Worm (Caenorhabditis elegans) whole organism, L3 larva: ENCODE data around the gene atg-16.1.

ENCODE experiments used
- ceh-16 ChIP-seq: sonication (generic microtip); optimal IDR thresholded peaks from 2 replicates; lab custom pipeline; 2017; ENCODE audit warnings: missing biosample characterization, missing genetic modification characterization
- ceh-28 ChIP-seq: fragments of 150-350 bp; optimal IDR thresholded peaks from 2 replicates; lab custom pipeline; 2014; ENCODE audit warnings: missing biosample characterization, missing genetic modification reagents, missing genetic modification characterization
- ceh-82 ChIP-seq: fragments of 150-350 bp; optimal IDR thresholded peaks from 2 replicates; lab custom pipeline; 2014; ENCODE audit warnings: missing biosample characterization, missing genetic modification characterization
- ceh-9 ChIP-seq: sonication (generic microtip); optimal IDR thresholded peaks from 2 replicates; lab custom pipeline; 2018; ENCODE audit warnings: missing biosample characterization, missing genetic modification characterization
- daf-12 ChIP-seq: fragments of 150-350 bp; optimal IDR thresholded peaks from 2 replicates; lab custom pipeline; 2014; ENCODE audit warnings: missing biosample characterization, missing genetic modification reagents, missing genetic modification characterization
- egl-27 ChIP-seq: sonication (generic microtip); optimal IDR thresholded peaks from 4 replicates; lab custom pipeline; 2017; ENCODE audit warnings: missing biosample characterization, missing genetic modification reagents, missing genetic modification characterization
- elt-1 ChIP-seq: fragments of 150-350 bp; optimal IDR thresholded peaks from 2 replicates; lab custom pipeline; 2014; ENCODE audit warnings: missing biosample characterization, missing genetic modification characterization
- elt-3 ChIP-seq, 3 experiments: fragments of 150-350 bp in 1 of 3; sonication (generic microtip) in 2 of 3; optimal IDR thresholded peaks; 2 replicates in 2 of 3; 4 replicates in 1 of 3; lab custom pipeline; 2014 to 2017; ENCODE audit warnings: missing biosample characterization in 3 of 3, missing genetic modification characterization in 3 of 3
- eor-1 ChIP-seq, 2 experiments: fragments of 150-350 bp; optimal IDR thresholded peaks; 2 replicates each; lab custom pipeline; 2014 to 2018; ENCODE audit warnings: missing biosample characterization in 2 of 2, missing genetic modification characterization in 2 of 2
- fkh-10 ChIP-seq: sonication (generic microtip); optimal IDR thresholded peaks from 2 replicates; lab custom pipeline; 2017; ENCODE audit warnings: missing biosample characterization, missing genetic modification reagents, missing genetic modification characterization
- jun-1 ChIP-seq: fragments of 150-350 bp; optimal IDR thresholded peaks from 2 replicates; lab custom pipeline; 2014; ENCODE audit warnings: missing biosample characterization, missing genetic modification reagents, missing genetic modification characterization
- lin-15B ChIP-seq: fragments of 150-350 bp; optimal IDR thresholded peaks from 2 replicates; lab custom pipeline; 2014; ENCODE audit warnings: missing biosample characterization, missing genetic modification characterization
- lin-39 ChIP-seq: fragments of 150-350 bp; optimal IDR thresholded peaks from 2 replicates; lab custom pipeline; 2018; ENCODE audit warnings: missing biosample characterization, missing genetic modification reagents, missing genetic modification characterization
- mdl-1 ChIP-seq: fragments of 150-350 bp; optimal IDR thresholded peaks from 2 replicates; lab custom pipeline; 2014; ENCODE audit warnings: missing biosample characterization, missing genetic modification characterization
- nfya-1 ChIP-seq: sonication (generic microtip); optimal IDR thresholded peaks from 2 replicates; lab custom pipeline; 2017; ENCODE audit warnings: missing genetic modification characterization, mild to moderate bottlenecking, missing compliant biosample characterization, antibody characterized with exemption, moderate library complexity; ENCODE audit not compliant: insufficient read depth
- nhr-11 ChIP-seq: fragments of 150-350 bp; optimal IDR thresholded peaks from 2 replicates; lab custom pipeline; 2014; ENCODE audit warnings: missing biosample characterization, missing genetic modification characterization
- nhr-237 ChIP-seq: fragments of 150-350 bp; optimal IDR thresholded peaks from 2 replicates; lab custom pipeline; 2014; ENCODE audit warnings: missing biosample characterization, missing genetic modification characterization
- nhr-28 ChIP-seq: fragments of 150-350 bp; optimal IDR thresholded peaks from 2 replicates; lab custom pipeline; 2014; ENCODE audit warnings: missing biosample characterization, missing genetic modification characterization
- nhr-67 ChIP-seq: fragments of 150-350 bp; optimal IDR thresholded peaks from 2 replicates; lab custom pipeline; 2014; ENCODE audit warnings: missing biosample characterization, missing genetic modification characterization
- nhr-76 ChIP-seq: fragments of 150-350 bp; sonication (generic microtip); optimal IDR thresholded peaks from 5 replicates; lab custom pipeline; 2014; ENCODE audit warnings: missing biosample characterization, missing genetic modification characterization
- nhr-77 ChIP-seq: fragments of 150-350 bp; optimal IDR thresholded peaks from 2 replicates; lab custom pipeline; 2014; ENCODE audit warnings: missing biosample characterization, missing genetic modification characterization
- pha-4 ChIP-seq: fragments of 150-350 bp; optimal IDR thresholded peaks from 2 replicates; lab custom pipeline; 2014; ENCODE audit warnings: missing biosample characterization, missing genetic modification reagents, missing genetic modification characterization
- sea-2 ChIP-seq: fragments of 150-350 bp; sonication (generic microtip); optimal IDR thresholded peaks from 4 replicates; lab custom pipeline; 2014; ENCODE audit warnings: missing biosample characterization, missing genetic modification reagents, missing genetic modification characterization
- skn-1 ChIP-seq: fragments of 150-350 bp; optimal IDR thresholded peaks from 2 replicates; lab custom pipeline; 2014; ENCODE audit warnings: missing biosample characterization, missing genetic modification characterization
- unc-62 ChIP-seq: fragments of 150-350 bp; sonication (generic microtip); optimal IDR thresholded peaks from 4 replicates; lab custom pipeline; 2014; ENCODE audit warnings: missing biosample characterization, missing genetic modification reagents, missing genetic modification characterization
- ztf-11 ChIP-seq: fragments of 150-350 bp; optimal IDR thresholded peaks from 2 replicates; lab custom pipeline; 2014; ENCODE audit warnings: missing biosample characterization, missing genetic modification characterization

atg-16.1 gene

ce11 chrX:4415289-4415688, 47.0 kb downstream of the atg-16.1 start:
- TF ChIP-seq lin-15B (tag; lab: Kevin White, UChicago) (no peak), fkh-10 (GFP tag; lab: Kevin White, UChicago) (peak; percentile 50)

- no peak for TF ChIP-seq skn-1 (tag; lab: Kevin White, UChicago)
- no peak for TF ChIP-seq ceh-9
- TF ChIP-seq eor-1 (tag; optimal IDR thresholded peaks at IDR 0.05; lab: Kevin White, UChicago): no peak
- TF ChIP-seq lin-39 (tag; lab: Kevin White, UChicago): no peak
- TF ChIP-seq nhr-28 (tag; lab: Kevin White, UChicago): no peak
- TF ChIP-seq ceh-82 (tag; lab: Kevin White, UChicago): no peak
- TF ChIP-seq ceh-28 (tag; lab: Kevin White, UChicago): no peak
- no peak for TF ChIP-seq jun-1 (tag; lab: Kevin White, UChicago)
- TF ChIP-seq unc-62 (GFP tag; lab: Kevin White, UChicago): no peak
- TF ChIP-seq nhr-67 (tag; lab: Kevin White, UChicago): no peak
- no peak for TF ChIP-seq nhr-237 (tag; lab: Kevin White, UChicago)
- TF ChIP-seq elt-3 (tag; optimal IDR thresholded peaks at IDR 0.05; lab: Kevin White, UChicago): no peak
- TF ChIP-seq elt-1 (tag; lab: Kevin White, UChicago): no peak
- TF ChIP-seq nhr-77: no peak
These were observed 49.1 kb downstream of the atg-16.1 start for ce11 chrX:4413206-4413605.

DNA sequence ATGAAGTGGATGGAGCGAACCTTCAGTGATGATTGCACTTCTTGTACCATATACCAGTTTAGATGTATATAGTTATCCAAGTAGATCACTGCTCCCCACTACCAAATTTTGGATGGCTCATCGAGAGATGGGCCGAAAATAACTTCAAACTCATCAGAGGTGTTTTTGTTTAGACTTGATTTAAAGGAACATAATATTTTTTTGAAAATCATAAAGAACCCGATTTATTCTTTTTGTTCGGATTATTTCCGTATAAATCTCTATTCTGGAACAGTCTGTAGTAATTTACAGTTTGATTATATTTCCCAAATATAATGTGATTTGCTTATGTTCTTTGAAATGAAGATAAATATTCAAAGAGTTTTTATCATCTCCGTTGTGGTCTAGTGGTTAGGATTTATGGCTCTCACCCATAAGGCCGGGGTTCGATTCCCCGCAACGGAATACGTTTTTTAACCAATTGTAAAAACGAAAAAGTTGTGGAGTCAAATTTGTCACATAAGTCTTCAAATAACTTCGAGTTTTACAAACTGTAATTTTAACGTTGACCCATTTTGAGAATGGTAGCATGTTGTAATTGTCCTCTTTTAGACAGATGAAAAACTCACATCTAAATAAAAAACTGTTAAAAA, 51.9 kb downstream of the atg-16.1 start:
- TF ChIP-seq pha-4 (tag; lab: Kevin White, UChicago) (no peak), ceh-16 (tag; lab: Kevin White, UChicago) (no peak), lin-15B (tag; lab: Kevin White, UChicago) (no peak), mdl-1 (no peak), ztf-11 (no peak), nfya-1 (no peak), sea-2 (GFP tag; lab: Kevin White, UChicago) (no peak), nhr-11 (tag; lab: Kevin White, UChicago) (no peak), fkh-10 (GFP tag; lab: Kevin White, UChicago) (no peak), egl-27 (tag; lab: Kevin White, UChicago) (no peak), nhr-76 (tag; lab: Kevin White, UChicago) (no peak), daf-12 (tag; lab: Kevin White, UChicago) (no peak)
